Worm (Caenorhabditis elegans): Measurements from ENCODE around the gene srx-80.

DNA sequence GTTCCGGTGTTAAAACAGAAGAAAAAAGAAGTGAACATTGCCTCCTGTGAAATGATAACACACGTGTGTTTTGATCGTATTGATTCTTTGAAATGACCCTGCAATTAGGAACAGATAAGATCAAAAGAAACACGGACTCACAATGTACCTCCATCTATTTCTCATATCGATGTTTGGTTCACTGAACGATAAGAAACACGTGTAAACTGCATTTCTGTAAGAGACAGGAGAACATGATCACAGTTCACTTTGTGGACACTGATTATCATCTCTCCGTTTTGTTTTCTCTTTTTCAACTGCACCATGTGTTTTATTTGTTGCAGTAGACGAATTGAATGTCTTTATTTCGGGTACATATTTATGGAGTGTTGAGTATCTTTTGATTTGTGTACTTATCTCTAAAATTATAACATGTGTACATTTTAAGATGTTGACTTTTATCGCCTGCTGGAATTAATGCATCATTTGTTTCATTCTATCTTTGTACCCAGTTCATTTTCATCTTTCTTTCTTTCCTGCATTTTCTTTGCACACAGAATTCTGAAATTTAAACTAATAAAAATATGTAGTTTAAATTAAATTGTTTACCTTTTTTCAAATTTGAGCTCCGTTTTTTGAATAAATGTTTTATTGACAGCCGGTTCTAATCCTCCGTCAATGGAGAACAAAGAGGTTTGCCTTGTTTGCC is 20.6 kb upstream of the srx-80 start, which contains the start of the genes H12C20.7 and nhr-68:
- TF ChIP-seq ama-1 (optimal IDR thresholded peaks at IDR 0.05) (no peak), zfp-3 (GFP tag; conservative IDR thresholded peaks at IDR 0.05) (peak; percentile 86), saeg-2 (GFP tag; IDR thresholded peaks at IDR 0.05) (peak; percentile 96), F49E8.2 (tag; optimal IDR thresholded peaks at IDR 0.05; ENCODE audit: borderline replicate concordance) (no peak), ZK546.5 (tag; optimal IDR thresholded peaks at IDR 0.05) (no peak), mes-2 (tag; optimal IDR thresholded peaks at IDR 0.05; ENCODE audit: poor library complexity, severe bottlenecking) (no peak)
